Fruit fly (Drosophila melanogaster) whole organism, embryonic: ENCODE results near the gene CG6749.
A peak's percentile ranks its signal among the peaks of the same experiment; 100 is the strongest.

Experiments
- Aef1 ChIP-seq: fragments of 200-800 bp; sonication (Bioruptor generic); IDR thresholded peaks from 3 replicates; pipeline ENCODE4 v1.3.6; 2022; ENCODE audit warnings: missing biosample characterization, missing genetic modification characterization
- Awh ChIP-seq: fragments of 200-800 bp; sonication (Bioruptor generic); IDR thresholded peaks from 2 replicates; pipeline ENCODE4, ENCODE4 v1.3.6; 2022; ENCODE audit warnings: missing biosample characterization, missing genetic modification characterization
- B-H2 ChIP-seq: fragments of 200-800 bp; sonication (Bioruptor generic); optimal IDR thresholded peaks from 2 replicates; lab custom pipeline; 2018; ENCODE audit warnings: missing biosample characterization, mild to moderate bottlenecking, missing genetic modification characterization
- CG10209 ChIP-seq: fragments of 200-800 bp; sonication (Bioruptor generic); optimal IDR thresholded peaks from 3 replicates; lab custom pipeline; 2017; ENCODE audit warnings: missing biosample characterization, mild to moderate bottlenecking, missing genetic modification characterization, missing genetic modification reagents
- CG10462 ChIP-seq: fragments of 200-800 bp; sonication (Bioruptor generic); optimal IDR thresholded peaks from 2 replicates; lab custom pipeline; 2016; ENCODE audit warnings: missing biosample characterization, missing genetic modification characterization
- CG11456 ChIP-seq: fragments of 200-800 bp; sonication (Bioruptor generic); IDR thresholded peaks from 3 replicates; pipeline ENCODE4 v1.3.6; 2022; ENCODE audit warnings: missing biosample characterization, missing genetic modification characterization
- CG13424 ChIP-seq: fragments of 200-800 bp; sonication (Bioruptor generic); optimal IDR thresholded peaks from 2 replicates; lab custom pipeline; 2019; ENCODE audit warnings: missing biosample characterization, mild to moderate bottlenecking, missing genetic modification characterization, moderate library complexity
- CG14014 ChIP-seq: fragments of 200-800 bp; sonication (Bioruptor generic); IDR thresholded peaks from 2 replicates; pipeline ENCODE4 v1.3.6; 2022; ENCODE audit warnings: missing biosample characterization, missing genetic modification characterization
- CG14050 ChIP-seq: fragments of 200-800 bp; sonication (Bioruptor generic); IDR thresholded peaks from 3 replicates; pipeline ENCODE4 v1.3.6; 2022; ENCODE audit warnings: missing biosample characterization, missing genetic modification characterization
- CG14667 ChIP-seq: fragments of 200-800 bp; sonication (Bioruptor generic); IDR thresholded peaks from 2 replicates; pipeline ENCODE4 v1.3.6; 2022; ENCODE audit warnings: missing biosample characterization, missing genetic modification characterization
- CG16813 ChIP-seq: fragments of 200-800 bp; sonication (Bioruptor generic); IDR thresholded peaks from 3 replicates; pipeline ENCODE4 v1.3.6; 2022; ENCODE audit warnings: missing biosample characterization, missing genetic modification characterization; ENCODE audit not compliant: partially characterized antibody
- CG16863 ChIP-seq: fragments of 200-800 bp; sonication (Bioruptor generic); optimal IDR thresholded peaks from 3 replicates; lab custom pipeline; 2016; ENCODE audit warnings: missing biosample characterization, missing genetic modification characterization
- CG17568 ChIP-seq: fragments of 200-800 bp; sonication (Bioruptor generic); optimal IDR thresholded peaks from 2 replicates; lab custom pipeline; 2018; ENCODE audit warnings: missing biosample characterization, mild to moderate bottlenecking, missing genetic modification characterization, moderate library complexity
- CG30431 ChIP-seq: fragments of 200-800 bp; sonication (Bioruptor generic); optimal IDR thresholded peaks from 2 replicates; lab custom pipeline; 2017; ENCODE audit warnings: missing biosample characterization, missing genetic modification characterization
- CG3726 ChIP-seq: fragments of 200-800 bp; sonication (Bioruptor generic); IDR thresholded peaks from 3 replicates; pipeline ENCODE4, ENCODE4 v1.3.6; 2022; ENCODE audit warnings: missing biosample characterization, missing genetic modification characterization
- CG4820 ChIP-seq: fragments of 200-800 bp; sonication (Bioruptor generic); optimal IDR thresholded peaks from 3 replicates; lab custom pipeline; 2016; ENCODE audit warnings: missing biosample characterization, missing genetic modification characterization
- CG6254 ChIP-seq: fragments of 200-800 bp; sonication (Bioruptor generic); optimal IDR thresholded peaks from 3 replicates; lab custom pipeline; 2017; ENCODE audit warnings: mild to moderate bottlenecking, missing biosample characterization, missing genetic modification reagents, missing genetic modification characterization
- CG6683 ChIP-seq: fragments of 200-800 bp; sonication (Bioruptor generic); optimal IDR thresholded peaks from 2 replicates; lab custom pipeline; 2017; ENCODE audit warnings: missing biosample characterization, mild to moderate bottlenecking, missing genetic modification characterization, missing genetic modification reagents
- CG6765 ChIP-seq: fragments of 200-800 bp; sonication (Bioruptor generic); optimal IDR thresholded peaks from 3 replicates; lab custom pipeline; 2017; ENCODE audit warnings: missing biosample characterization, mild to moderate bottlenecking, missing genetic modification characterization
- CG6854 ChIP-seq: fragments of 200-800 bp; sonication (Bioruptor generic); optimal IDR thresholded peaks from 3 replicates; lab custom pipeline; 2017; ENCODE audit warnings: missing biosample characterization, mild to moderate bottlenecking, missing genetic modification characterization
- CG8944 ChIP-seq: fragments of 200-800 bp; sonication (Bioruptor generic); optimal IDR thresholded peaks from 3 replicates; lab custom pipeline; 2016; ENCODE audit warnings: missing biosample characterization, missing genetic modification characterization
- CG9609 ChIP-seq: fragments of 200-800 bp; sonication (Bioruptor generic); optimal IDR thresholded peaks from 3 replicates; lab custom pipeline; 2016; ENCODE audit warnings: missing biosample characterization, missing genetic modification characterization
- CG9727 ChIP-seq: fragments of 200-800 bp; sonication (Bioruptor generic); optimal IDR thresholded peaks from 3 replicates; lab custom pipeline; 2017; ENCODE audit warnings: missing biosample characterization, mild to moderate bottlenecking, missing genetic modification characterization
- CG9817 ChIP-seq: fragments of 200-800 bp; sonication (Bioruptor generic); optimal IDR thresholded peaks from 2 replicates; lab custom pipeline; 2018; ENCODE audit warnings: missing biosample characterization, mild to moderate bottlenecking, missing genetic modification characterization, moderate library complexity
- Camta ChIP-seq: fragments of 200-800 bp; sonication (Bioruptor generic); optimal IDR thresholded peaks from 2 replicates; lab custom pipeline; 2016; ENCODE audit warnings: missing biosample characterization, missing genetic modification characterization
- Dfd ChIP-seq, 2 experiments: fragments of >200 bp; optimal IDR thresholded peaks; 2 replicates each; lab custom pipeline; 2017; ENCODE audit warnings: missing biosample characterization in 2 of 2, missing genetic modification characterization in 2 of 2
- Dref ChIP-seq: fragments of 200-800 bp; sonication (Bioruptor generic); IDR thresholded peaks from 2 replicates; pipeline ENCODE4 v1.3.6; 2022; ENCODE audit warnings: missing biosample characterization, missing genetic modification characterization
- Ets97D ChIP-seq: fragments of 200-800 bp; sonication (Bioruptor generic); optimal IDR thresholded peaks from 3 replicates; lab custom pipeline; 2016; ENCODE audit warnings: missing biosample characterization, missing genetic modification characterization
- Mad ChIP-seq: fragments of 200-800 bp; sonication (Bioruptor generic); optimal IDR thresholded peaks from 2 replicates; lab custom pipeline; 2016; ENCODE audit warnings: missing biosample characterization, missing genetic modification characterization
- Max ChIP-seq: fragments of 200-800 bp; sonication (Bioruptor generic); optimal IDR thresholded peaks from 2 replicates; lab custom pipeline; 2016; ENCODE audit warnings: missing biosample characterization, mild to moderate bottlenecking, missing genetic modification characterization
- Mes4 ChIP-seq: fragments of 200-800 bp; sonication (Bioruptor generic); optimal IDR thresholded peaks from 2 replicates; lab custom pipeline; 2016; ENCODE audit warnings: missing biosample characterization, missing genetic modification characterization
- Mrtf ChIP-seq: fragments of 200-800 bp; sonication (Bioruptor generic); IDR thresholded peaks from 3 replicates; pipeline ENCODE4 v1.3.6; 2022; ENCODE audit warnings: missing biosample characterization, missing genetic modification characterization
- NC2α ChIP-seq: fragments of 200-800 bp; sonication (Bioruptor generic); optimal IDR thresholded peaks from 2 replicates; lab custom pipeline; 2016; ENCODE audit warnings: missing biosample characterization, missing genetic modification characterization
- NfI ChIP-seq: fragments of 200-800 bp; sonication (Bioruptor generic); optimal IDR thresholded peaks from 3 replicates; lab custom pipeline; 2018; ENCODE audit warnings: missing biosample characterization, mild to moderate bottlenecking, missing genetic modification characterization, moderate library complexity
- ap ChIP-seq: fragments of 200-800 bp; sonication (Bioruptor generic); IDR thresholded peaks from 2 replicates; pipeline ENCODE4 v1.3.6; 2022; ENCODE audit warnings: missing biosample characterization, missing genetic modification characterization
- bbx ChIP-seq: fragments of 200-800 bp; sonication (Bioruptor generic); IDR thresholded peaks from 2 replicates; pipeline ENCODE4 v1.3.6; 2022; ENCODE audit warnings: missing biosample characterization, missing genetic modification characterization; ENCODE audit not compliant: partially characterized antibody
- chinmo ChIP-seq: fragments of 200-800 bp; sonication (Bioruptor generic); IDR thresholded peaks from 4 replicates; pipeline ENCODE4 v1.3.6; 2022; ENCODE audit warnings: missing biosample characterization, missing genetic modification characterization; ENCODE audit not compliant: partially characterized antibody
- corto ChIP-seq: fragments of 200-800 bp; sonication (Bioruptor generic); optimal IDR thresholded peaks from 2 replicates; lab custom pipeline; 2016; ENCODE audit warnings: missing biosample characterization, mild to moderate bottlenecking, missing genetic modification characterization, moderate library complexity
- crc ChIP-seq: fragments of 200-800 bp; sonication (Bioruptor generic); optimal IDR thresholded peaks from 2 replicates; lab custom pipeline; 2016; ENCODE audit warnings: missing biosample characterization, missing genetic modification characterization
- croc ChIP-seq: fragments of 200-800 bp; sonication (Bioruptor generic); conservative IDR thresholded peaks from 3 replicates; pipeline ENCODE4 v1.3.6; 2022; ENCODE audit warnings: missing biosample characterization, missing genetic modification characterization
- dmrt11E ChIP-seq: fragments of 200-800 bp; sonication (Bioruptor generic); optimal IDR thresholded peaks from 3 replicates; lab custom pipeline; 2018; ENCODE audit warnings: missing biosample characterization, mild to moderate bottlenecking, missing genetic modification characterization, moderate library complexity
- exex ChIP-seq: fragments of 200-800 bp; sonication (Bioruptor generic); optimal IDR thresholded peaks from 4 replicates; lab custom pipeline; 2018; ENCODE audit warnings: missing biosample characterization, mild to moderate bottlenecking, missing genetic modification characterization, moderate library complexity
- eyg ChIP-seq: fragments of 200-800 bp; sonication (Bioruptor generic); optimal IDR thresholded peaks from 3 replicates; lab custom pipeline; 2016; ENCODE audit warnings: missing biosample characterization, missing genetic modification characterization
- grau ChIP-seq: fragments of 200-800 bp; optimal IDR thresholded peaks from 3 replicates; lab custom pipeline; 2019; ENCODE audit warnings: missing biosample characterization, mild to moderate bottlenecking, missing genetic modification characterization, moderate library complexity
- hb ChIP-seq: fragments of 200-800 bp; sonication (Bioruptor generic); IDR thresholded peaks from 3 replicates; pipeline ENCODE4 v1.3.6; 2022; ENCODE audit warnings: missing biosample characterization, missing genetic modification characterization; ENCODE audit not compliant: partially characterized antibody
- kay ChIP-seq: fragments of 200-800 bp; sonication (Bioruptor generic); optimal IDR thresholded peaks from 2 replicates; lab custom pipeline; 2016; ENCODE audit warnings: missing biosample characterization, missing genetic modification characterization
- pzg ChIP-seq: fragments of 200-800 bp; sonication (Bioruptor generic); optimal IDR thresholded peaks from 3 replicates; lab custom pipeline; 2018; ENCODE audit warnings: missing biosample characterization, mild to moderate bottlenecking, missing genetic modification characterization, moderate library complexity
- tio ChIP-seq: fragments of 200-800 bp; sonication (Bioruptor generic); optimal IDR thresholded peaks from 2 replicates; lab custom pipeline; 2017; ENCODE audit warnings: missing biosample characterization, missing genetic modification characterization, inconsistent platforms
- usp ChIP-seq: fragments of >200 bp; optimal IDR thresholded peaks from 2 replicates; lab custom pipeline; 2017; ENCODE audit warnings: missing biosample characterization, missing genetic modification characterization

The CG6749 gene

dm6 chr3L:9713828-9714536 lies 19.6 kb downstream of the CG6749 start, which contains the start of gene vsg (continued):
- no peak for TF ChIP-seq CG9609 (GFP tag; lab: Kevin White, UChicago)
- peak; percentile 70 for TF ChIP-seq CG4820
- TF ChIP-seq bbx (GFP tag; lab: Robert Waterston, UW), result peak; percentile 96
- TF ChIP-seq Camta, result peak; percentile 29
- TF ChIP-seq exex (tag; lab: Kevin White, UChicago), result peak; percentile 52
- TF ChIP-seq hb, result peak; percentile 80
- TF ChIP-seq croc, result peak; percentile 30; the same call in 2 of the 3 replicates
- peak; percentile 83 for TF ChIP-seq CG9817
- TF ChIP-seq Max (GFP tag; lab: Kevin White, UChicago), result peak; percentile 58
- 0 out of 2 replicates have a peak, but pooled peaks have one; percentile 18 for TF ChIP-seq Awh
- peak; percentile 4 for TF ChIP-seq CG6254 (GFP tag; lab: Kevin White, UChicago)
- TF ChIP-seq pzg (GFP tag; lab: Kevin White, UChicago), result peak; percentile 61
- TF ChIP-seq CG3726, result no peak
- peak; percentile 63 for TF ChIP-seq CG14667 (GFP tag; lab: Robert Waterston, UW)
- peak; percentile 66; the same call in 1 of the 2 replicates for TF ChIP-seq CG14014 (GFP tag; lab: Robert Waterston, UW)
- no peak for TF ChIP-seq CG6854 (GFP tag; lab: Kevin White, UChicago)
- peak; percentile 74 for TF ChIP-seq CG16863 (GFP tag; lab: Kevin White, UChicago)
- peak; percentile 35 for TF ChIP-seq CG6683 (GFP tag; lab: Kevin White, UChicago)
- peak; percentile 64 for TF ChIP-seq CG6765 (GFP tag; lab: Kevin White, UChicago)
- TF ChIP-seq CG8944 (GFP tag; lab: Kevin White, UChicago), result no peak
- peak; percentile 54; the same call in 1 of the 2 replicates for TF ChIP-seq ap (GFP tag; lab: Robert Waterston, UW)
- TF ChIP-seq CG10462 (GFP tag; lab: Kevin White, UChicago), result peak; percentile 63
- peak; percentile 55; the same call in 2 of the 3 replicates for TF ChIP-seq Aef1
- no peak for TF ChIP-seq CG14050 (GFP tag; lab: Robert Waterston, UW)
- TF ChIP-seq tio (GFP tag; lab: Kevin White, UChicago), result no peak
- no peak; the same call in 1 of the 3 replicates for TF ChIP-seq Mrtf (GFP tag; lab: Robert Waterston, UW)
- TF ChIP-seq crc, result no peak
- no peak for TF ChIP-seq Dfd (GFP tag; optimal IDR thresholded peaks at IDR 0.05; lab: Kevin White, UChicago)
- no peak for TF ChIP-seq Mes4
- TF ChIP-seq chinmo (GFP tag; lab: Robert Waterston, UW), result peak; percentile 95; the same call in 3 of the 4 replicates
- TF ChIP-seq corto (GFP tag; lab: Kevin White, UChicago), result no peak
- peak; percentile 8 for TF ChIP-seq Mad
- TF ChIP-seq Ets97D, result peak; percentile 29
- peak; percentile 76 for TF ChIP-seq CG11456 (GFP tag; lab: Robert Waterston, UW)
- TF ChIP-seq CG17568, result no peak
- peak; percentile 92 for TF ChIP-seq CG13424
- peak; percentile 73 for TF ChIP-seq B-H2 (GFP tag; lab: Kevin White, UChicago)
- TF ChIP-seq NC2α, result no peak
- no peak for TF ChIP-seq eyg
- peak; percentile 79 for TF ChIP-seq Dref (GFP tag; lab: Robert Waterston, UW)
- TF ChIP-seq kay (GFP tag; lab: Kevin White, UChicago), result peak; percentile 77
- peak; percentile 71 for TF ChIP-seq NfI (GFP tag; lab: Kevin White, UChicago)
- peak; percentile 62 for TF ChIP-seq CG30431 (GFP tag; lab: Kevin White, UChicago)
- TF ChIP-seq grau (tag; lab: Kevin White, UChicago), result peak; percentile 88
- TF ChIP-seq CG9727 (GFP tag; lab: Kevin White, UChicago), result peak; percentile 91
- TF ChIP-seq usp (GFP tag; lab: Kevin White, UChicago), result no peak
- peak; percentile 83 for TF ChIP-seq dmrt11E (tag; lab: Kevin White, UChicago)
- TF ChIP-seq CG10209, result peak; percentile 82
- peak; percentile 86 for TF ChIP-seq CG16813 (GFP tag; lab: Robert Waterston, UW)
